Worm (Caenorhabditis elegans): Measurements from ENCODE around the gene C25F9.2.
A peak's percentile ranks its signal among the peaks of the same experiment; 100 is the strongest.

The C25F9.2 gene

ce11 chrV:19421131-19421530 is at the start of gene C25F9.2:
Gene C25F9.2, plus strand, starts transcription at chrV:19421471.
- TF ChIP-seq unc-86 (tag; optimal IDR thresholded peaks at IDR 0.05) (no peak), unc-62 (GFP tag; optimal IDR thresholded peaks at IDR 0.05) (no peak), nhr-90 (tag; optimal IDR thresholded peaks at IDR 0.05; ENCODE audit: poor library complexity) (no peak), efl-1 (optimal IDR thresholded peaks at IDR 0.05) (no peak), efl-1 (GFP tag; optimal IDR thresholded peaks at IDR 0.05 in 1 of 2) (no peak), ceh-90 (tag; optimal IDR thresholded peaks at IDR 0.05) (no peak), zip-4 (GFP tag; optimal IDR thresholded peaks at IDR 0.05) (peak; percentile 13), unc-98 (GFP tag; IDR thresholded peaks at IDR 0.05) (no peak), nhr-19 (GFP tag; conservative IDR thresholded peaks at IDR 0.05) (no peak)

DNA sequence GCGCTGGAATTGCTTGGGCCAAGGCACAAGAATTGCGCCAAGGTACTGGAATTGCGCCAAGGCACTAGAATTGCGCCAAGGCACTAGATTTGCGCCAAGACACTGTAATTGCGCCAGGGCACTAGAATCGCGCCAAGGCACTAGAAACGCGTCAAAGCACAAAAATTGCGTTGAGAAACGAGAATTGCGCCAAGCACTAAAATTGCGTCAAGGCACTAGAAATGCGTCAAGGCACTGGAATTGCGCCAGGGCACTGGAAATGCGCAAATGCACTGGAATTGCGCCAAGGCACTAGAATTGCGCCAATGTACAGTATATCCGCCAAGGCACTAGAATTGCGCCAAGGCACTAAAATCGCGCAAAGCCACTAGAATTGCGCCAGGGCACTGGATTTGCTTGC is 49.5 kb upstream of the C25F9.2 start:
- TF ChIP-seq mef-2 (tag; optimal IDR thresholded peaks at IDR 0.05), result no peak
- no peak for TF ChIP-seq zip-4 (GFP tag; optimal IDR thresholded peaks at IDR 0.05)
- no peak for TF ChIP-seq C04F5.9 (tag; optimal IDR thresholded peaks at IDR 0.05)
- no peak for TF ChIP-seq hpl-2 (GFP tag; optimal IDR thresholded peaks at IDR 0.05)
- TF ChIP-seq nhr-19 (GFP tag; conservative IDR thresholded peaks at IDR 0.05), result no peak
- no peak for TF ChIP-seq elt-3 (tag; optimal IDR thresholded peaks at IDR 0.05)
- TF ChIP-seq nhr-85 (tag), result no peak
- no peak for TF ChIP-seq hlh-4 (tag; optimal IDR thresholded peaks at IDR 0.05)
- TF ChIP-seq unc-30 (tag; optimal IDR thresholded peaks at IDR 0.05), result no peak
- no peak for TF ChIP-seq fkh-8 (tag; optimal IDR thresholded peaks at IDR 0.05)
- TF ChIP-seq fkh-4 (tag; optimal IDR thresholded peaks at IDR 0.05; ENCODE audit: borderline replicate concordance), result no peak
- TF ChIP-seq ets-5 (GFP tag; IDR thresholded peaks at IDR 0.05), result no peak
- TF ChIP-seq dpl-1 (GFP tag; optimal IDR thresholded peaks at IDR 0.05), result no peak
- TF ChIP-seq ceh-82 (tag; optimal IDR thresholded peaks at IDR 0.05), result no peak
- TF ChIP-seq pqm-1 (tag; optimal IDR thresholded peaks at IDR 0.05), result no peak
- TF ChIP-seq ama-1 (optimal IDR thresholded peaks at IDR 0.05), result no peak
- TF ChIP-seq F16B12.6 (tag; optimal IDR thresholded peaks at IDR 0.05), result no peak
- no peak for TF ChIP-seq unc-86 (tag; optimal IDR thresholded peaks at IDR 0.05)

DNA sequence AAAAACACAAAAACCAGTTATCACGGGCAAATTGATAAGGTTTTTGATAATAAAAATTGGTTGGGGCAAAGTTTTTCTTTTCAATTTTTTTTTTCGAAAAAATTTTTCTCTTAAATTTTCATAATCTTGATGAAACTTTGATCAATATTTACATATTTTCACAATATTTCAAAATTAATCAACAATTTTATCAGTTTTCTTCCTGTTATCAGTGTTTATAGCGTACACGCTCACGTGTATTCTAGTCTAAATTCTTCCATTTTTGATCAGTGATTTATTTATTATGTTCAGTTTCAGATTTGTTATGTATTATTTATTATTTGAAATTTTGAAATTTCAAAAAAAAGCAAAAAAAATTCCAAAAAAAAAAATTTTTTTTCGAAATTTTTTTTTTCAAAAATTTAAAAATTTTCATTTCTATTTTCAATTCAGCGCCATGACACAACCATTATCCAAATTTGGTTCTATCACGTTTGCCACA is 44.2 kb upstream of the C25F9.2 start, which contains the start of gene nceh-1:
Gene nceh-1, plus strand, starts transcription at position 431 of the 481 bp plus-strand sequence.
- TF ChIP-seq nhr-76 (tag; optimal IDR thresholded peaks at IDR 0.05), result no peak
- no peak for TF ChIP-seq ceh-63 (GFP tag; optimal IDR thresholded peaks at IDR 0.05)
- TF ChIP-seq elt-2 (tag; optimal IDR thresholded peaks at IDR 0.05), result peak; percentile 80
- no peak for TF ChIP-seq efl-1 (optimal IDR thresholded peaks at IDR 0.05)
- TF ChIP-seq efl-1 (GFP tag; optimal IDR thresholded peaks at IDR 0.05 in 1 of 2), result peak in 1 of 2 experiments; percentile 63

DNA sequence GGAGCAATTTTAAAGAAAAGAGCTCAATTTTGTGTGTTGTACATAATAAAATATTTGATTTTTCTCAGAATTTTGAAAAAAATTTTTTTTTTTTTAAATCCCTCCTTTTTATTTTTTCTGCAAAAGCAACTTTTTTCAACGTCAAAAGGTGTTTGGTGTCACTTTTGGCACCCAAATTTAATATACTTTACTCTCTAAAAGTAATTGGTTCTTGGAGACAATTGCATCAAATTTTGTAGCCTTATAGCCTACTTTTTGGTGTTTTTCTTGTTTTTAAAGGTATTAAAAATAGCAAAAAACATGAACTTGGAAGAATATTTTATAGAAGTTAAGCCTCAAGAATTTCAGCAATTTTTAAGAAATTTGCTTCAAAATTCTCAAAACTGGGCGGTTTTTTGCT is 40.3 kb upstream of the C25F9.2 start, which contains the start of gene srw-84:
Gene srw-84, plus strand, starts transcription at position 301 of the 400 bp plus-strand sequence.
- TF ChIP-seq C16A3.4 (tag; optimal IDR thresholded peaks at IDR 0.05), result no peak
- TF ChIP-seq fkh-4 (tag; optimal IDR thresholded peaks at IDR 0.05; ENCODE audit: borderline replicate concordance), result no peak
- TF ChIP-seq fos-1 (tag; optimal IDR thresholded peaks at IDR 0.05), result no peak
- TF ChIP-seq egl-27 (tag; optimal IDR thresholded peaks at IDR 0.05), result no peak
- no peak for TF ChIP-seq pag-3 (tag; optimal IDR thresholded peaks at IDR 0.05; ENCODE audit: borderline replicate concordance, insufficient read depth)
- TF ChIP-seq nhr-71 (tag; optimal IDR thresholded peaks at IDR 0.05), result no peak
- TF ChIP-seq fkh-8 (tag; optimal IDR thresholded peaks at IDR 0.05), result no peak
- no peak for TF ChIP-seq skn-1 (tag; optimal IDR thresholded peaks at IDR 0.05)
- TF ChIP-seq hlh-4 (tag; optimal IDR thresholded peaks at IDR 0.05), result no peak
- TF ChIP-seq nhr-20 (tag; optimal IDR thresholded peaks at IDR 0.05), result no peak
- no peak for TF ChIP-seq vab-15 (tag; optimal IDR thresholded peaks at IDR 0.05)
- no peak for TF ChIP-seq ceh-82 (tag; optimal IDR thresholded peaks at IDR 0.05)
- no peak for TF ChIP-seq F16B12.6 (tag; optimal IDR thresholded peaks at IDR 0.05)
- TF ChIP-seq mdl-1 (tag; optimal IDR thresholded peaks at IDR 0.05), result no peak
- no peak for TF ChIP-seq sox-4 (tag; optimal IDR thresholded peaks at IDR 0.05)
- no peak for TF ChIP-seq egl-13 (tag; optimal IDR thresholded peaks at IDR 0.05)
- no peak for TF ChIP-seq nhr-19 (GFP tag; conservative IDR thresholded peaks at IDR 0.05)
- TF ChIP-seq nhr-237 (tag; optimal IDR thresholded peaks at IDR 0.05), result no peak
- no peak for TF ChIP-seq nhr-85 (tag)
